Worm (Caenorhabditis elegans) whole organism, L4/young adult: ENCODE data around the gene eelo-2.

ENCODE experiments used
- W03F9.2 ChIP-seq: fragments of 150-350 bp; optimal IDR thresholded peaks from 2 replicates; lab custom pipeline; 2014; ENCODE audit warnings: missing biosample characterization, missing genetic modification characterization
- dao-5 ChIP-seq: sonication (generic microtip); optimal IDR thresholded peaks from 2 replicates; lab custom pipeline; 2016; ENCODE audit warnings: missing genotype, missing genetic modification characterization, moderate library complexity, missing compliant biosample characterization
- him-1 ChIP-seq: sonication (generic microtip); optimal IDR thresholded peaks from 2 replicates; lab custom pipeline; 2016; ENCODE audit warnings: missing genotype, missing genetic modification reagents, missing genetic modification characterization, missing compliant biosample characterization

- no peak for TF ChIP-seq him-1
- no peak for TF ChIP-seq W03F9.2 (tag; lab: Kevin White, UChicago)
- TF ChIP-seq dao-5 = no peak
Observed at ce11 chrIV:17265716-17266115, 15.8 kb downstream of the eelo-2 start.
